Fruit fly (Drosophila melanogaster): ENCODE data around the gene Ubr3.

Gene Ubr3

DNA sequence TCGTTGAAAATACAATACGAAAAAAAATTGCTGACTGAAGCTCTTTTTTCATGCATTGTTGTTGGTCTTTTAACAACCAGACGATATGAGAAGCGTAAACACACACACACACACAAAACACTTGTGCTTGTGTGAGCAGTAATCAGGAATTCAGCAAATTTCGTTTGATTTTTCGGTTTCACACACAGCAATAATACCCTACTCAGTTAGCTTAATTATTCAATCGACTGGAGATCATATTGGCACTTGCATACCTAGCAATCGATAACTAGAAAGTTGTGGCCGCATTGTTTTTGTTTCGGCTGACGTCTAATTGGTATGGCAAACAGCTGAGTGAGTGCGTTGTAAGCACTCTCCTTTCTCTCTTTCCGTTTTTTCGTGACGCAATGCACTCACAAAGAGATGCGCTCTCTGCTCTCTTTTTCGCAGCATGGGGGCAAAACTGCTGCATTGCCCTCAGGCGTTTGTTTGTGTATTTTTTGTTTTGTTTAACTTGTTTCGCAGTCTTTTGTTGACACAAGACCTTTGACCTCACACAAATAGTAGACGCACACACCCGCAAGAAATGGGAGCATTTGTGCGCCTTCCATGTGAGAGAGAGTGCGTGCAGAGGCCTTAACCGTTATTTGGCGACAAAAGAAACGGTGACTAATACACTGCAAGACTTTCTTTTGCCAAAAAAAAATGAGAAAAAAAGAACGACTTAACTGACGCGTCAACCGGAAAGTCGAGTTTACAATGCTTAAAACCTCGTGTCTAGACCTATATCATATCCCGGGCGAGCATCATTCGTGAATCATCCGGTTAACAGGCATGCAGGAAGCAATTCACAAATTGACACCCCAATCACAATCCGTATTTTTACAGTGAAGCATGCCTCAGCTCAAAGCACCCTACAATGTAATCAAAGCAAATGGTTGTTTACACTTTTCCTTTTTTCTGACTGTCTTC is 9.4 kb downstream of the Ubr3 start (continued):
- TF ChIP-seq Hr51 (GFP tag; optimal IDR thresholded peaks at IDR 0.05), result peak in 1 of 2 experiments; percentile 23
- TF ChIP-seq Jarid2 (GFP tag; optimal IDR thresholded peaks at IDR 0.05), result no peak
- no peak for TF ChIP-seq TFAM (GFP tag; optimal IDR thresholded peaks at IDR 0.05)
- TF ChIP-seq fd96Cb (tag; optimal IDR thresholded peaks at IDR 0.05), result peak; percentile 42
- no peak for TF ChIP-seq CG12219 (GFP tag; optimal IDR thresholded peaks at IDR 0.05)
- TF ChIP-seq fd3F (GFP tag; optimal IDR thresholded peaks at IDR 0.05), result no peak
- no peak for TF ChIP-seq CG12744 (GFP tag; optimal IDR thresholded peaks at IDR 0.05)
- TF ChIP-seq unpg (GFP tag; optimal IDR thresholded peaks at IDR 0.05), result peak; percentile 31
- TF ChIP-seq CG6813 (GFP tag; optimal IDR thresholded peaks at IDR 0.05), result no peak
- TF ChIP-seq ERR (GFP tag; optimal IDR thresholded peaks at IDR 0.05), result no peak
- TF ChIP-seq hbn (GFP tag; IDR thresholded peaks at IDR 0.05; ENCODE audit: partially characterized antibody), result no peak
- TF ChIP-seq zfh2 (GFP tag; optimal IDR thresholded peaks at IDR 0.05), result peak; percentile 40
- no peak for TF ChIP-seq ash1 (GFP tag; optimal IDR thresholded peaks at IDR 0.05)
- peak; percentile 33; the same call in 2 of the 3 replicates for TF ChIP-seq tgo (GFP tag; IDR thresholded peaks at IDR 0.05)
- no peak for TF ChIP-seq Myb (GFP tag; optimal IDR thresholded peaks at IDR 0.05)
- TF ChIP-seq bsh (GFP tag; optimal IDR thresholded peaks at IDR 0.05), result peak; percentile 3 to 49
- TF ChIP-seq az2 (GFP tag; optimal IDR thresholded peaks at IDR 0.05), result no peak
- no peak for TF ChIP-seq Elba2 (GFP tag; optimal IDR thresholded peaks at IDR 0.05)
- TF ChIP-seq zen (tag; optimal IDR thresholded peaks at IDR 0.05), result no peak
- no peak for TF ChIP-seq CG11560 (tag; IDR thresholded peaks at IDR 0.05)
- TF ChIP-seq CG14050 (GFP tag; IDR thresholded peaks at IDR 0.05), result no peak
- TF ChIP-seq gce (GFP tag; IDR thresholded peaks at IDR 0.05), result no peak
- no peak for TF ChIP-seq Nf-YC (tag; optimal IDR thresholded peaks at IDR 0.05)
- no peak for TF ChIP-seq CG10366 (GFP tag; IDR thresholded peaks at IDR 0.05)
- TF ChIP-seq Tbp (GFP tag; optimal IDR thresholded peaks at IDR 0.05), result no peak
- TF ChIP-seq CG17802 (tag; optimal IDR thresholded peaks at IDR 0.05), result no peak
- peak; percentile 6; the same call in 1 of the 4 replicates for TF ChIP-seq chinmo (GFP tag; IDR thresholded peaks at IDR 0.05; ENCODE audit: partially characterized antibody)
- TF ChIP-seq Dad (GFP tag; optimal IDR thresholded peaks at IDR 0.05), result no peak
- peak; percentile 8 for TF ChIP-seq Atf-2 (GFP tag; optimal IDR thresholded peaks at IDR 0.05)
- no peak for TF ChIP-seq Bdp1 (GFP tag; optimal IDR thresholded peaks at IDR 0.05)
- no peak for TF ChIP-seq dati (GFP tag; IDR thresholded peaks at IDR 0.05)
- TF ChIP-seq Antp (GFP tag; optimal IDR thresholded peaks at IDR 0.05), result no peak
- no peak for TF ChIP-seq slou (GFP tag; optimal IDR thresholded peaks at IDR 0.05)
- no peak for TF ChIP-seq CG7963 (GFP tag; IDR thresholded peaks at IDR 0.05; ENCODE audit: partially characterized antibody)
- TF ChIP-seq CG15601 (tag; optimal IDR thresholded peaks at IDR 0.05), result no peak
- TF ChIP-seq Neu2 (GFP tag; optimal IDR thresholded peaks at IDR 0.05; ENCODE audit: borderline replicate concordance), result no peak
- TF ChIP-seq org-1 (GFP tag; optimal IDR thresholded peaks at IDR 0.05), result no peak
- TF ChIP-seq eve (GFP tag; optimal IDR thresholded peaks at IDR 0.05), result no peak
- no peak for TF ChIP-seq CG13894 (tag; optimal IDR thresholded peaks at IDR 0.05)
- no peak for TF ChIP-seq schlank (tag; optimal IDR thresholded peaks at IDR 0.05)
- TF ChIP-seq CG9932 (GFP tag; IDR thresholded peaks at IDR 0.05), result peak; percentile 31; the same call in 1 of the 2 replicates
- TF ChIP-seq fd64A (GFP tag; optimal IDR thresholded peaks at IDR 0.05), result no peak
- TF ChIP-seq esg (GFP tag; conservative IDR thresholded peaks at IDR 0.05), result no peak
- no peak for TF ChIP-seq gcm2 (GFP tag; optimal IDR thresholded peaks at IDR 0.05)
- TF ChIP-seq tup (GFP tag; optimal IDR thresholded peaks at IDR 0.05), result no peak
- no peak for TF ChIP-seq klu (GFP tag; IDR thresholded peaks at IDR 0.05)
- TF ChIP-seq CG11398 (GFP tag; optimal IDR thresholded peaks at IDR 0.05), result no peak
- TF ChIP-seq CG17361 (GFP tag; IDR thresholded peaks at IDR 0.05), result 0 out of 3 replicates have a peak, but pooled peaks have one; percentile 22

Measured in whole organism, embryonic.